Fruit fly (Drosophila melanogaster) whole organism, prepupa: ENCODE results near the gene Catsup.

Experiments
- CG10631 ChIP-seq: fragments of 200-800 bp; sonication (Bioruptor generic); optimal IDR thresholded peaks from 2 replicates; lab custom pipeline; 2016; ENCODE audit warnings: missing biosample characterization, missing genetic modification characterization
- CG10669 ChIP-seq: fragments of 200-800 bp; sonication (Bioruptor generic); optimal IDR thresholded peaks from 3 replicates; lab custom pipeline; 2018; ENCODE audit warnings: missing biosample characterization, mild to moderate bottlenecking, missing genetic modification characterization, moderate library complexity
- CG11762 ChIP-seq: fragments of 200-800 bp; sonication (Bioruptor generic); optimal IDR thresholded peaks from 3 replicates; lab custom pipeline; 2016; ENCODE audit warnings: missing biosample characterization, missing genetic modification characterization; ENCODE audit not compliant: insufficient read depth
- CG11902 ChIP-seq: fragments of 200-800 bp; sonication (Bioruptor generic); optimal IDR thresholded peaks from 3 replicates; lab custom pipeline; 2016; ENCODE audit warnings: missing biosample characterization, missing genetic modification characterization
- CG16779 ChIP-seq: fragments of 200-800 bp; sonication (Bioruptor generic); optimal IDR thresholded peaks from 3 replicates; lab custom pipeline; 2017; ENCODE audit warnings: missing biosample characterization, mild to moderate bottlenecking, missing genetic modification characterization
- CG3032 ChIP-seq: fragments of 200-800 bp; optimal IDR thresholded peaks from 2 replicates; lab custom pipeline; 2019; ENCODE audit warnings: missing biosample characterization, mild to moderate bottlenecking, missing genetic modification characterization, moderate library complexity
- CG3919 ChIP-seq: fragments of 200-800 bp; sonication (Bioruptor generic); optimal IDR thresholded peaks from 3 replicates; lab custom pipeline; 2016; ENCODE audit warnings: missing biosample characterization, missing genetic modification characterization
- CG4318 ChIP-seq: fragments of 200-800 bp; sonication (Bioruptor generic); optimal IDR thresholded peaks from 3 replicates; lab custom pipeline; 2017; ENCODE audit warnings: missing biosample characterization, mild to moderate bottlenecking, missing genetic modification characterization
- CG6276 ChIP-seq: fragments of 200-800 bp; sonication (Bioruptor generic); optimal IDR thresholded peaks from 2 replicates; lab custom pipeline; 2017; ENCODE audit warnings: missing biosample characterization, mild to moderate bottlenecking, missing genetic modification characterization
- CG6808 ChIP-seq: fragments of 200-800 bp; sonication (Bioruptor generic); optimal IDR thresholded peaks from 3 replicates; lab custom pipeline; 2017; ENCODE audit warnings: missing biosample characterization, missing genetic modification characterization, mild to moderate bottlenecking, moderate library complexity, missing genetic modification reagents
- CG8319 ChIP-seq: fragments of 200-800 bp; sonication (Bioruptor generic); optimal IDR thresholded peaks from 3 replicates; lab custom pipeline; 2016; ENCODE audit warnings: missing biosample characterization, missing genetic modification characterization
- CG9139 ChIP-seq: fragments of 200-800 bp; sonication (Bioruptor generic); optimal IDR thresholded peaks from 3 replicates; lab custom pipeline; 2017; ENCODE audit warnings: missing biosample characterization, mild to moderate bottlenecking, missing genetic modification characterization
- Eip78C ChIP-seq: fragments of 200-800 bp; sonication (Bioruptor generic); peaks from one replicate; lab custom pipeline; 2016; ENCODE audit warnings: missing biosample characterization, missing genetic modification characterization
- Eip93F ChIP-seq: fragments of 200-800 bp; sonication (Bioruptor generic); optimal IDR thresholded peaks from 2 replicates; lab custom pipeline; 2016; ENCODE audit warnings: missing biosample characterization, mild to moderate bottlenecking, missing genetic modification characterization
- Ets21C ChIP-seq: fragments of 200-800 bp; sonication (Bioruptor generic); optimal IDR thresholded peaks from 3 replicates; lab custom pipeline; 2016; ENCODE audit warnings: missing biosample characterization, missing genetic modification characterization
- Hr39 ChIP-seq: fragments of 200-800 bp; sonication (Bioruptor generic); optimal IDR thresholded peaks from 2 replicates; lab custom pipeline; 2016; ENCODE audit warnings: missing biosample characterization, missing genetic modification characterization
- OdsH ChIP-seq: fragments of 200-800 bp; sonication (Bioruptor generic); optimal IDR thresholded peaks from 3 replicates; lab custom pipeline; 2016; ENCODE audit warnings: missing biosample characterization, missing genetic modification characterization
- Sox15 ChIP-seq: fragments of 200-800 bp; sonication (Bioruptor generic); optimal IDR thresholded peaks from 3 replicates; lab custom pipeline; 2016; ENCODE audit warnings: missing biosample characterization, missing genetic modification characterization
- achi ChIP-seq: fragments of 200-800 bp; sonication (Bioruptor generic); optimal IDR thresholded peaks from 3 replicates; lab custom pipeline; 2016; ENCODE audit warnings: missing biosample characterization, missing genetic modification characterization
- acj6 ChIP-seq: fragments of 200-800 bp; sonication (Bioruptor generic); optimal IDR thresholded peaks from 3 replicates; lab custom pipeline; 2016; ENCODE audit warnings: missing biosample characterization, missing genetic modification characterization
- dac ChIP-seq: fragments of 200-800 bp; sonication (Bioruptor generic); optimal IDR thresholded peaks from 2 replicates; lab custom pipeline; 2017; ENCODE audit warnings: missing biosample characterization, mild to moderate bottlenecking, missing genetic modification characterization
- dsx ChIP-seq: fragments of 200-800 bp; optimal IDR thresholded peaks from 3 replicates; lab custom pipeline; 2019; ENCODE audit warnings: missing biosample characterization, mild to moderate bottlenecking, missing genetic modification characterization, moderate library complexity; ENCODE audit not compliant: poor library complexity, severe bottlenecking
- esn ChIP-seq: fragments of 200-800 bp; sonication (Bioruptor generic); optimal IDR thresholded peaks from 2 replicates; lab custom pipeline; 2016; ENCODE audit warnings: missing biosample characterization, mild to moderate bottlenecking, missing genetic modification characterization, moderate library complexity
- fd85E ChIP-seq: fragments of 200-800 bp; sonication (Bioruptor generic); optimal IDR thresholded peaks from 3 replicates; lab custom pipeline; 2016; ENCODE audit warnings: missing biosample characterization, missing genetic modification characterization
- fkh ChIP-seq: fragments of 200-800 bp; sonication (Bioruptor generic); optimal IDR thresholded peaks from 3 replicates; lab custom pipeline; 2017; ENCODE audit warnings: missing biosample characterization, mild to moderate bottlenecking, missing genetic modification characterization, moderate library complexity
- ss ChIP-seq, 2 experiments: fragments of 200-800 bp; sonication (Bioruptor generic); optimal IDR thresholded peaks; 2 replicates in 1 of 2; 3 replicates in 1 of 2; lab custom pipeline; 2017 to 2018; ENCODE audit warnings: mild to moderate bottlenecking in 2 of 2, missing biosample characterization in 2 of 2, missing genetic modification characterization in 2 of 2, moderate library complexity in 1 of 2
- svp ChIP-seq: fragments of 200-800 bp; sonication (Bioruptor generic); peaks from one replicate; lab custom pipeline; 2016; ENCODE audit warnings: missing biosample characterization, missing genetic modification characterization

Gene Catsup

dm6 chr2L:19026491-19027197 is 15.0 kb upstream of the Catsup start (continued):
- TF ChIP-seq CG6808 (GFP tag; lab: Kevin White, UChicago) = peak; percentile 71
- TF ChIP-seq Eip78C (GFP tag; lab: Kevin White, UChicago) = peak; percentile 86
- TF ChIP-seq CG11902 (GFP tag; lab: Kevin White, UChicago) = peak; percentile 5
- TF ChIP-seq svp = peak; percentile 69
- peak; percentile 24 for TF ChIP-seq CG6276 (GFP tag; lab: Kevin White, UChicago)
- no peak for TF ChIP-seq dac (GFP tag; lab: Kevin White, UChicago)
- peak; percentile 13 for TF ChIP-seq CG16779 (tag; lab: Kevin White, UChicago)
- TF ChIP-seq CG11762 (GFP tag; lab: Kevin White, UChicago) = peak; percentile 6
- peak; percentile 71 for TF ChIP-seq dsx

dm6 chr2L:19027246-19027886 is 14.3 kb upstream of the Catsup start, which contains the start of gene Sidpn:
Gene Sidpn, plus strand, starts transcription at chr2L:19027710.
- TF ChIP-seq CG6276 (GFP tag; lab: Kevin White, UChicago) = no peak
- no peak for TF ChIP-seq CG3919 (GFP tag; lab: Kevin White, UChicago)
- TF ChIP-seq CG10669 = no peak
- TF ChIP-seq ss (GFP tag; optimal IDR thresholded peaks at IDR 0.05; lab: Kevin White, UChicago) = no peak
- TF ChIP-seq CG16779 (tag; lab: Kevin White, UChicago) = no peak
- TF ChIP-seq Sox15 (GFP tag; lab: Kevin White, UChicago) = no peak
- no peak for TF ChIP-seq CG8319
- no peak for TF ChIP-seq Hr39
- TF ChIP-seq, all 60 proteins: peak for 0

dm6 chr2L:19033288-19033687 is 8.4 kb upstream of the Catsup start, which contains the start of gene hook:
Gene hook, minus strand, starts transcription at chr2L:19033498.
- TF ChIP-seq Sox15 (GFP tag; lab: Kevin White, UChicago) (no peak), CG8319 (no peak), CG3032 (tag; lab: Kevin White, UChicago) (no peak), CG3919 (GFP tag; lab: Kevin White, UChicago) (no peak), CG10631 (GFP tag; lab: Kevin White, UChicago) (no peak), OdsH (GFP tag; lab: Kevin White, UChicago) (no peak), achi (GFP tag; lab: Kevin White, UChicago) (no peak)
- TF ChIP-seq, all 60 proteins: peak for 0

- TF ChIP-seq esn (GFP tag; lab: Kevin White, UChicago) (peak; percentile 21), acj6 (peak; percentile 3), fkh (GFP tag; lab: Kevin White, UChicago) (peak; percentile 36), dsx (peak; percentile 58), CG9139 (GFP tag; lab: Kevin White, UChicago) (no peak), CG6808 (GFP tag; lab: Kevin White, UChicago) (peak; percentile 13), Ets21C (GFP tag; lab: Kevin White, UChicago) (no peak), achi (GFP tag; lab: Kevin White, UChicago) (peak; percentile 16), Eip78C (GFP tag; lab: Kevin White, UChicago) (peak; percentile 52), Hr39 (no peak), svp (peak; percentile 71), fd85E (GFP tag; lab: Kevin White, UChicago) (no peak), CG4318 (no peak)
Observed at dm6 chr2L:19034213-19034929, 7.3 kb upstream of the Catsup start, which contains the start of the genes mib2 and CG31800. Gene mib2, plus strand, starts transcription at chr2L:19034444. Gene CG31800, minus strand, starts transcription at chr2L:19034576.

dm6 chr2L:19035013-19035412 is 6.6 kb upstream of the Catsup start:
- TF ChIP-seq Eip93F (GFP tag; lab: Kevin White, UChicago) (peak; percentile 37), ss (GFP tag; optimal IDR thresholded peaks at IDR 0.05; lab: Kevin White, UChicago) (no peak), CG11902 (GFP tag; lab: Kevin White, UChicago) (no peak), svp (peak; percentile 90), CG6276 (GFP tag; lab: Kevin White, UChicago) (no peak)
